Fruit fly (Drosophila melanogaster): ENCODE measurements around the gene Itpr.

Gene Itpr

DNA sequence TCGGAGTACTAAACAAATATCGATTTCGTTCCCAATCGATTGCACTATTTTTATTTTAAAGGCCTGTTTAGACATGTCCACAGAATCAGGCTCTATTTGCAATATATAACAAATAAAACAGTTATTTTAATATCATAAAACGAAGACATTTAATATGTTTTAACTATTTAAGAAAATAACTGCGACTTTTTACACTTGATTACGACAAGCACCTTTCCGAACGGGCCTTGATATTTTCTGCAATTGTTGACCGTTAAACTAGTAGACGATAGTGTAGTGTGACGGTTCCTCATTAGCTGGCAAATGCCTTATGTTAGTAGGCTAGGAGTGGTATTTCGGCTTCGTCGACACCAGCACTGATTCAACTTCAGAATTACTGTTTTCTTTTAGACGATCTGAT, 51.7 kb downstream of the Itpr start, which contains the start of the genes CG2931 and Rheb (continued):
- no peak for TF ChIP-seq oc (tag; optimal IDR thresholded peaks at IDR 0.05)
- TF ChIP-seq CG15073 (GFP tag; optimal IDR thresholded peaks at IDR 0.05): no peak
- peak; percentile 5 for TF ChIP-seq CG9437 (GFP tag; optimal IDR thresholded peaks at IDR 0.05)
- peak; percentile 58 for TF ChIP-seq ara (GFP tag; IDR thresholded peaks at IDR 0.05)
- TF ChIP-seq dan (GFP tag; IDR thresholded peaks at IDR 0.05): no peak
- TF ChIP-seq slp2 (GFP tag; optimal IDR thresholded peaks at IDR 0.05): peak; percentile 14
- TF ChIP-seq ken (GFP tag; IDR thresholded peaks at IDR 0.05): peak; percentile 66
- no peak for TF ChIP-seq yki (optimal IDR thresholded peaks at IDR 0.05)
- peak; percentile 87 for TF ChIP-seq CG4617 (GFP tag; optimal IDR thresholded peaks at IDR 0.05; ENCODE audit: borderline replicate concordance)
- TF ChIP-seq CG16815 (GFP tag; optimal IDR thresholded peaks at IDR 0.05): peak; percentile 35
- no peak for TF ChIP-seq fru (optimal IDR thresholded peaks at IDR 0.05)
- TF ChIP-seq run (tag; optimal IDR thresholded peaks at IDR 0.05): no peak
- TF ChIP-seq BEAF-32 (GFP tag; optimal IDR thresholded peaks at IDR 0.05): peak; percentile 91
- no peak for TF ChIP-seq repo (GFP tag; optimal IDR thresholded peaks at IDR 0.05)
- peak; percentile 63 for TF ChIP-seq sug (tag; optimal IDR thresholded peaks at IDR 0.05)
- peak; percentile 42 for TF ChIP-seq CG12744 (GFP tag; optimal IDR thresholded peaks at IDR 0.05)
- TF ChIP-seq Dfd (GFP tag; optimal IDR thresholded peaks at IDR 0.05): no peak
- no peak for TF ChIP-seq gce (GFP tag; IDR thresholded peaks at IDR 0.05)
- no peak for TF ChIP-seq CG1233 (GFP tag; optimal IDR thresholded peaks at IDR 0.05)
- no peak for TF ChIP-seq Lim3 (GFP tag; IDR thresholded peaks at IDR 0.05)
- TF ChIP-seq CG31365 (tag; optimal IDR thresholded peaks at IDR 0.05): no peak
- peak; percentile 39; the same call in 1 of the 3 replicates for TF ChIP-seq Optix (GFP tag; IDR thresholded peaks at IDR 0.05)
- peak; percentile 45 for TF ChIP-seq ems (GFP tag; optimal IDR thresholded peaks at IDR 0.05)
- no peak for TF ChIP-seq CG17912 (GFP tag; optimal IDR thresholded peaks at IDR 0.05)
- peak; percentile 68 for TF ChIP-seq CG15269 (tag; optimal IDR thresholded peaks at IDR 0.05)
- TF ChIP-seq fd64A (GFP tag; optimal IDR thresholded peaks at IDR 0.05): no peak
- no peak for TF ChIP-seq eyg (GFP tag; optimal IDR thresholded peaks at IDR 0.05)
- peak; percentile 46 for TF ChIP-seq HLH54F (GFP tag; optimal IDR thresholded peaks at IDR 0.05)
- TF ChIP-seq HLH3B (GFP tag; IDR thresholded peaks at IDR 0.05): 0 out of 2 replicates have a peak, but pooled peaks have one; percentile 35
- peak; percentile 85 for TF ChIP-seq CG13287 (GFP tag; IDR thresholded peaks at IDR 0.05; ENCODE audit: partially characterized antibody)
- peak; percentile 43 for TF ChIP-seq pho (GFP tag; optimal IDR thresholded peaks at IDR 0.05)
- TF ChIP-seq Pdp1 (GFP tag; optimal IDR thresholded peaks at IDR 0.05): peak; percentile 44 to 67
- TF ChIP-seq fd96Cb (tag; optimal IDR thresholded peaks at IDR 0.05): peak; percentile 48
- TF ChIP-seq CG18764 (GFP tag; optimal IDR thresholded peaks at IDR 0.05): peak; percentile 62
- peak; percentile 37 for TF ChIP-seq Ssrp (tag; optimal IDR thresholded peaks at IDR 0.05)
- peak; percentile 46 for TF ChIP-seq pnt (GFP tag; optimal IDR thresholded peaks at IDR 0.05)
- peak; percentile 51 for TF ChIP-seq Bteb2 (GFP tag; optimal IDR thresholded peaks at IDR 0.05)
- TF ChIP-seq CG11085 (GFP tag; IDR thresholded peaks at IDR 0.05): peak; percentile 63; the same call in 1 of the 2 replicates
- TF ChIP-seq ci (GFP tag; IDR thresholded peaks at IDR 0.05): 0 out of 3 replicates have a peak, but pooled peaks have one; percentile 27
- peak; percentile 2 for TF ChIP-seq cg (GFP tag; optimal IDR thresholded peaks at IDR 0.05)
- TF ChIP-seq tap (tag; optimal IDR thresholded peaks at IDR 0.05): peak; percentile 48
- peak; percentile 19 for TF ChIP-seq CG7786 (GFP tag; optimal IDR thresholded peaks at IDR 0.05)
- no peak for TF ChIP-seq sc (optimal IDR thresholded peaks at IDR 0.05)
- TF ChIP-seq sc (GFP tag; optimal IDR thresholded peaks at IDR 0.05): no peak
- peak; percentile 87 for TF ChIP-seq YL-1 (GFP tag; optimal IDR thresholded peaks at IDR 0.05)
- TF ChIP-seq Jarid2 (GFP tag; optimal IDR thresholded peaks at IDR 0.05): no peak
- TF ChIP-seq Usf (GFP tag; optimal IDR thresholded peaks at IDR 0.05): no peak
- TF ChIP-seq CG1647 (GFP tag; optimal IDR thresholded peaks at IDR 0.05): peak; percentile 63
- peak; percentile 55; the same call in 1 of the 2 replicates for TF ChIP-seq E2f1 (GFP tag; IDR thresholded peaks at IDR 0.05)
- peak; percentile 69 for TF ChIP-seq bbx (GFP tag; IDR thresholded peaks at IDR 0.05; ENCODE audit: partially characterized antibody)
- no peak for TF ChIP-seq Trl (optimal IDR thresholded peaks at IDR 0.05)
- TF ChIP-seq Trl (GFP tag; optimal IDR thresholded peaks at IDR 0.05): no peak
- TF ChIP-seq CG30403 (GFP tag; optimal IDR thresholded peaks at IDR 0.05): peak; percentile 84
